Worm (Caenorhabditis elegans): ENCODE data around the gene F14D7.2.

- TF ChIP-seq unc-62 (GFP tag; optimal IDR thresholded peaks at IDR 0.05) (no peak), lin-13 (tag; optimal IDR thresholded peaks at IDR 0.05) (no peak), ztf-11 (tag; optimal IDR thresholded peaks at IDR 0.05) (no peak), elt-3 (tag; optimal IDR thresholded peaks at IDR 0.05) (no peak), ceh-83 (GFP tag; optimal IDR thresholded peaks at IDR 0.05) (no peak), sptf-1 (tag; optimal IDR thresholded peaks at IDR 0.05) (no peak), mab-5 (tag; optimal IDR thresholded peaks at IDR 0.05) (no peak), nhr-12 (tag; optimal IDR thresholded peaks at IDR 0.05) (no peak), pha-4 (tag; optimal IDR thresholded peaks at IDR 0.05) (no peak)
Observed at ce11 chrV:14248025-14248424, 45.5 kb downstream of the F14D7.2 start, which contains the start of gene K02E11.4.

All from whole organism, mixed stage, embryonic.